Worm (Caenorhabditis elegans) whole organism, L4/young adult: ENCODE measurements around the gene phat-3.

ENCODE experiments used
- W03F9.2 ChIP-seq: fragments of 150-350 bp; optimal IDR thresholded peaks from 2 replicates; lab custom pipeline; 2014; ENCODE audit warnings: missing biosample characterization, missing genetic modification characterization
- him-1 ChIP-seq: sonication (generic microtip); optimal IDR thresholded peaks from 2 replicates; lab custom pipeline; 2016; ENCODE audit warnings: missing genotype, missing genetic modification reagents, missing genetic modification characterization, missing compliant biosample characterization

ce11 chrV:4034303-4034702 is 9.4 kb upstream of the phat-3 start, which contains the start of gene C49G7.7:
- TF ChIP-seq W03F9.2 (tag; lab: Kevin White, UChicago), result no peak
- no peak for TF ChIP-seq him-1 (tag; lab: Kevin White, UChicago)
